Worm (Caenorhabditis elegans): Measurements from ENCODE around the gene mex-5.

The mex-5 gene

DNA sequence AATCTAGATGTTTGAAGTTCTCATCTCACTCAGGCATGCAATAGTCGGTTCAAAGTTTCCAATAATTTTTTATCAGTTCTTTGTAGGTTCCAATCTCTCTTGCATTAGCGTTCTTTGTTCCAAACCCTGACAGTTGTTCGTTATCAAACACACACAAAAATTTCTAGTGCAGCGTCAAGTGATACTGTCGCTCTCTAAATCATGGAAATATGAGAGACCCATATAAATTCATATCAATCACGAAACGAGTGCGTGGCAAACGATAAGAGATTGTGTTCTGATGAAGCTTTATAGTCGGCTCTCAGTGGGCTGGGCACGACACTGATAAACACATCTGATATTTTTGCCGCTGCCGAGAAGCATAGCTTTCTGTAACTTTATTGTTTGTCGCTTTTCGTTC lies 39.3 kb upstream of the mex-5 start:
- peak; percentile 87 for TF ChIP-seq elt-2 (tag; optimal IDR thresholded peaks at IDR 0.05)
- TF ChIP-seq dve-1 (tag; optimal IDR thresholded peaks at IDR 0.05), result no peak

DNA sequence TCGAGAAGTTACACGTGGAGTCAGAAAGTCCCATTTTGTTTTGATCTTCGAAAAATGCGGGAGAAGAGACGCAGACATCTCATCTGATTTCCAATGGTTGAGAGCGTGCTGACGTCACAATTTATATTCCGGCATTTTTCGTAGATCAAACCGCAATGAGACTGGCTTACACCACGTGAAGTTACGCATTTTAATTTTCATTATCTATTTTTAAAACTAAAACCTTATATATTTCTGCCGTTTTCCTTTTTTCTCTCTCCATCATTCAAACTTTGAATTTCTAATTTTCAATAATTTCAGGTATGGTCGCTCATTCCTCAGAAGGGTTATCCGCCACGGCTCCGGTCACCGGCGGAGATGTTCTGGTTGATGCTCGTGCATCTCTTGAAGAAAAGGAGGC lies 38.2 kb upstream of the mex-5 start, which contains the start of gene fat-1:
fat-1 (plus strand) TSS at position 301 of the 400 bp plus-strand sequence.
- no peak for TF ChIP-seq hlh-13 (GFP tag; optimal IDR thresholded peaks at IDR 0.05)
- no peak for TF ChIP-seq K09A11.1 (tag; optimal IDR thresholded peaks at IDR 0.05; ENCODE audit: insufficient read depth)
- TF ChIP-seq fkh-6 (tag; optimal IDR thresholded peaks at IDR 0.05), result no peak
- no peak for TF ChIP-seq tbx-7 (tag; optimal IDR thresholded peaks at IDR 0.05)
- no peak for TF ChIP-seq fkh-10 (GFP tag; optimal IDR thresholded peaks at IDR 0.05)
- TF ChIP-seq gmeb-2 (tag; optimal IDR thresholded peaks at IDR 0.05), result no peak
- TF ChIP-seq ceh-6 (GFP tag; optimal IDR thresholded peaks at IDR 0.05), result no peak
- no peak for TF ChIP-seq ceh-45 (GFP tag; IDR thresholded peaks at IDR 0.05)
- TF ChIP-seq npax-4 (tag; optimal IDR thresholded peaks at IDR 0.05), result no peak
- no peak for TF ChIP-seq unc-42 (tag; optimal IDR thresholded peaks at IDR 0.05)
- TF ChIP-seq ceh-22 (tag; optimal IDR thresholded peaks at IDR 0.05), result no peak
- no peak for TF ChIP-seq C38D4.7 (GFP tag; optimal IDR thresholded peaks at IDR 0.05)

DNA sequence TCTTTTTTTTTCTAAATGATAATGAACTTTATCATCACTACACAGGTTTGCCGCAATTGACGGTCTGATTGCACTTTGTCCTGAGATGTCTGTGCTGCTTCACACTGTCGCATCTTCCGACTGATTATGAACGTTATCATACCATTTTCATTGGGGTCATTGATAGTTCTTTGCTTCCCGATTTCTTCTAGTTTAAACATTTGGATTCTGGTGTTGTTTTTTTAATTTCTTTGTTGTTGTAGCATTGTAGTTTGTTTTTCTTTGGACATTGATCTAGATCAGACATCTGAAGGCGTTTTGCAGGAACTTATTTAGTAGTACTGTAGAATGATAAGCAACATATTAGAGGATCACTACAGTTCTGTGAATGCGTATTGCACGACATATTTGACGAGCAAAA lies 34.8 kb upstream of the mex-5 start:
- TF ChIP-seq elt-2 (tag; optimal IDR thresholded peaks at IDR 0.05) (peak; percentile 77), pqm-1 (tag; optimal IDR thresholded peaks at IDR 0.05) (no peak), K09A11.1 (tag; optimal IDR thresholded peaks at IDR 0.05; ENCODE audit: insufficient read depth) (no peak)

DNA sequence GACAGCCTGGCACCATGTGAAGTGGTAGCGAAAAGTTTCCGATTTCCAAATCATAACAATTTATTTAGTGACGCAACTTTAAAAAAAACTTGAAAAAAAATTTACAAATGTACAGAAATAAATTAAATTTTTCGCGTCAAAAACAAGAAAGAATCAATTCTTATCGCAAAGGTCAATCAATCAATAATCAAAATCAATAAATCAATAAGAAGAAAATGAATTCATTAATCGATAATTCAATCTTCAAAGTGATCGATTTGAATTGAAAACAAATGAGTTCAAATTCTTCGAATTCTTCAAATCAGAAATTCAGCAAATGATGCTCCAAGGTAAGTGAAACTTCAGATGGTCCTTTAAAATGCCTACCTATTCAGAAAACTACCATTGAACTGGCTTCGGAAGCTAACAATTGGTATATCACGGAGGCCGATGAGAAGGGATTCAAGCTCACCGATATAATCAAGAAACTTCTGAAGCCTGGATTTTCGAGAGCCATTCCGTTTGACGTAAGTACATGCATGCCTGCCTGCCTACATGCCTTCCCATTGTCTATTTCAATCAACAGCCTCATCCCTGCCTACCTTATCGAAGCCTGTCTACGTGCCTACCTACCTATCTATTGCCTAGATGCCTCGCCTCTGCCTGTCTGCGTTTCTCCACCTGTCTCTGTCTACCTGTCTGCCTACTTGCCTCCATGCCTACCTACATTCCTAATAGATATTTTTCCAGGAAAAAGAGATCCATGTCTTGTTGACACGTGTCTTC lies 33.5 kb upstream of the mex-5 start:
- no peak for TF ChIP-seq mec-3 (tag; optimal IDR thresholded peaks at IDR 0.05; ENCODE audit: borderline replicate concordance)
- TF ChIP-seq ceh-14 (tag; optimal IDR thresholded peaks at IDR 0.05), result no peak
- TF ChIP-seq ref-2 (tag; optimal IDR thresholded peaks at IDR 0.05), result no peak
- no peak for TF ChIP-seq fkh-6 (tag; optimal IDR thresholded peaks at IDR 0.05)
- no peak for TF ChIP-seq ttx-3 (tag; optimal IDR thresholded peaks at IDR 0.05)
- no peak for TF ChIP-seq madf-2 (tag; optimal IDR thresholded peaks at IDR 0.05)
- TF ChIP-seq nfya-1 (tag; optimal IDR thresholded peaks at IDR 0.05), result no peak
- no peak for TF ChIP-seq sox-2 (GFP tag; IDR thresholded peaks at IDR 0.05)
- no peak for TF ChIP-seq syd-9 (tag; optimal IDR thresholded peaks at IDR 0.05)
- no peak for TF ChIP-seq ceh-24 (tag; optimal IDR thresholded peaks at IDR 0.05)
- no peak for TF ChIP-seq pat-9 (tag; optimal IDR thresholded peaks at IDR 0.05)
- no peak for TF ChIP-seq unc-3 (GFP tag; conservative IDR thresholded peaks at IDR 0.05)
- no peak for TF ChIP-seq unc-3 (tag; optimal IDR thresholded peaks at IDR 0.05)
- no peak for TF ChIP-seq ceh-9 (tag; optimal IDR thresholded peaks at IDR 0.05)
- no peak for TF ChIP-seq hlh-30 (tag; optimal IDR thresholded peaks at IDR 0.05; ENCODE audit: insufficient read depth)
- TF ChIP-seq hlh-15 (tag; optimal IDR thresholded peaks at IDR 0.05), result no peak

DNA sequence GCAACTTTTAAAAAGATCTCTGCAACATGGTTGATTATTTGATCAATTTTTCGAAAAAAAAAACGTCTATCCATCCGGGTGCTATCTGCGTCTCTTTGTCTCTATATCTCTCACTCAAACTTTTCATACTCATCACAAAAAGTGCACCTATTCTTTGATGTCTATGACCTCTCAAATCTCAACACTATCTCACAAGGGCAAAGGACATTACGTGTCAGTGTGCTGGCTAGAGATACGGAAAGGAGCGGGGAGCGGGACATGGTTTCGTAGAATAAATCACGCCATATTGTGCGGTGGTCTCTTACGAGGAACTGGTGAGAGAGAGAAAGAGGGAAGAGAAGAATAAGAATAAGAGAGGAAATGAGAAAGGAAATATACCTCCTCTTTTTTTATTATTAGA lies 31.1 kb upstream of the mex-5 start:
- TF ChIP-seq K09A11.1 (tag; optimal IDR thresholded peaks at IDR 0.05; ENCODE audit: insufficient read depth) (no peak), ceh-34 (tag; optimal IDR thresholded peaks at IDR 0.05) (no peak), ceh-31 (tag; optimal IDR thresholded peaks at IDR 0.05) (no peak)

All from whole organism, late embryonic.